Worm (Caenorhabditis elegans) whole organism, L2 larva: Measurements from ENCODE around the gene ergi-3.

ENCODE experiments used
- C34F6.9 ChIP-seq: fragments of 150-350 bp; optimal IDR thresholded peaks from 2 replicates; lab custom pipeline; 2014; ENCODE audit warnings: missing biosample characterization, missing genetic modification characterization
- F13H6.1 ChIP-seq: sonication (generic microtip); optimal IDR thresholded peaks from 2 replicates; lab custom pipeline; 2016; ENCODE audit warnings: missing genetic modification characterization, missing compliant biosample characterization
- R02D3.7 ChIP-seq: fragments of 150-350 bp; optimal IDR thresholded peaks from 2 replicates; lab custom pipeline; 2014; ENCODE audit warnings: missing biosample characterization, missing genetic modification characterization
- Y55F3AM.14 ChIP-seq: fragments of 200-800 bp; sonication (Bioruptor generic); optimal IDR thresholded peaks from 2 replicates; lab custom pipeline; 2018; ENCODE audit warnings: mild to moderate bottlenecking, missing genetic modification characterization, missing compliant biosample characterization
- ZK546.5 ChIP-seq: sonication (generic microtip); optimal IDR thresholded peaks from 2 replicates; lab custom pipeline; 2017; ENCODE audit warnings: missing biosample characterization, missing genetic modification characterization
- alr-1 ChIP-seq: fragments of 150-350 bp; optimal IDR thresholded peaks from 2 replicates; lab custom pipeline; 2014; ENCODE audit warnings: missing biosample characterization, missing genetic modification characterization
- aly-2 ChIP-seq: fragments of 150-350 bp; optimal IDR thresholded peaks from 2 replicates; lab custom pipeline; 2014; ENCODE audit warnings: missing biosample characterization, missing genetic modification characterization
- ama-1 ChIP-seq: fragments of 150-350 bp; optimal IDR thresholded peaks from 2 replicates; lab custom pipeline; 2018; ENCODE audit warnings: inconsistent platforms
- blmp-1 ChIP-seq: sonication (generic microtip); optimal IDR thresholded peaks from 2 replicates; lab custom pipeline; 2017; ENCODE audit warnings: missing genetic modification characterization, mild to moderate bottlenecking, missing compliant biosample characterization, antibody characterized with exemption, moderate library complexity; ENCODE audit not compliant: insufficient read depth
- ceh-16 ChIP-seq: fragments of 150-350 bp; optimal IDR thresholded peaks from 2 replicates; lab custom pipeline; 2014; ENCODE audit warnings: missing biosample characterization, missing genetic modification characterization
- ceh-82 ChIP-seq: fragments of 150-350 bp; optimal IDR thresholded peaks from 2 replicates; lab custom pipeline; 2014; ENCODE audit warnings: missing biosample characterization, missing genetic modification characterization
- crh-2 ChIP-seq: sonication (generic microtip); optimal IDR thresholded peaks from 2 replicates; lab custom pipeline; 2017; ENCODE audit warnings: missing biosample characterization, missing genetic modification characterization
- dmd-4 ChIP-seq: sonication (generic microtip); optimal IDR thresholded peaks from 2 replicates; lab custom pipeline; 2017; ENCODE audit warnings: missing biosample characterization, missing genetic modification characterization
- egl-27 ChIP-seq: sonication (generic microtip); optimal IDR thresholded peaks from 3 replicates; lab custom pipeline; 2017; ENCODE audit warnings: missing biosample characterization, missing genetic modification reagents, missing genetic modification characterization
- elt-1 ChIP-seq: fragments of 150-350 bp; optimal IDR thresholded peaks from 2 replicates; lab custom pipeline; 2014; ENCODE audit warnings: missing biosample characterization, missing genetic modification characterization
- fos-1 ChIP-seq: fragments of 150-350 bp; optimal IDR thresholded peaks from 2 replicates; lab custom pipeline; 2014; ENCODE audit warnings: missing biosample characterization, missing genetic modification characterization
- gmeb-1 ChIP-seq: fragments of 150-350 bp; optimal IDR thresholded peaks from 2 replicates; lab custom pipeline; 2014; ENCODE audit warnings: missing biosample characterization, missing genetic modification characterization
- lin-11 ChIP-seq: fragments of 150-350 bp; sonication (generic microtip); optimal IDR thresholded peaks from 2 replicates; lab custom pipeline; 2014; ENCODE audit warnings: missing biosample characterization, missing genetic modification characterization, inconsistent platforms, mixed read lengths
- lin-13 ChIP-seq: fragments of 150-350 bp; optimal IDR thresholded peaks from 2 replicates; lab custom pipeline; 2014; ENCODE audit warnings: missing biosample characterization, missing genetic modification reagents, missing genetic modification characterization
- lsy-2 ChIP-seq, 2 experiments: fragments of 150-350 bp in 1 of 2; sonication (generic microtip) in 1 of 2; optimal IDR thresholded peaks; 2 replicates each; lab custom pipeline; 2014 to 2017; ENCODE audit warnings: missing biosample characterization in 2 of 2, missing genetic modification characterization in 2 of 2
- mab-5 ChIP-seq: fragments of 150-350 bp; optimal IDR thresholded peaks from 2 replicates; lab custom pipeline; 2014; ENCODE audit warnings: missing biosample characterization, missing genetic modification characterization
- mbf-1 ChIP-seq: sonication (generic microtip); optimal IDR thresholded peaks from 2 replicates; lab custom pipeline; 2017; ENCODE audit warnings: missing biosample characterization, missing genetic modification characterization
- mdl-1 ChIP-seq, 2 experiments: fragments of 150-350 bp in 1 of 2; sonication (generic microtip) in 1 of 2; optimal IDR thresholded peaks; 2 replicates each; lab custom pipeline; 2017; ENCODE audit warnings: missing biosample characterization in 2 of 2, missing genetic modification characterization in 2 of 2
- nhr-10 ChIP-seq: sonication (generic microtip); optimal IDR thresholded peaks from 2 replicates; lab custom pipeline; 2017; ENCODE audit warnings: missing biosample characterization, missing genetic modification characterization
- nhr-12 ChIP-seq: fragments of 150-350 bp; optimal IDR thresholded peaks from 2 replicates; lab custom pipeline; 2014; ENCODE audit warnings: missing biosample characterization, missing genetic modification characterization
- nhr-129 ChIP-seq: fragments of 150-350 bp; optimal IDR thresholded peaks from 2 replicates; lab custom pipeline; 2014; ENCODE audit warnings: missing biosample characterization, missing genetic modification characterization
- nhr-21 ChIP-seq: fragments of 150-350 bp; optimal IDR thresholded peaks from 2 replicates; lab custom pipeline; 2014; ENCODE audit warnings: missing biosample characterization, missing genetic modification characterization
- nhr-23 ChIP-seq: fragments of 150-350 bp; optimal IDR thresholded peaks from 2 replicates; lab custom pipeline; 2014; ENCODE audit warnings: missing biosample characterization, missing genetic modification reagents, missing genetic modification characterization
- nhr-237 ChIP-seq: fragments of 150-350 bp; optimal IDR thresholded peaks from 2 replicates; lab custom pipeline; 2014; ENCODE audit warnings: missing biosample characterization, missing genetic modification characterization
- nhr-25 ChIP-seq: fragments of 150-350 bp; sonication (generic microtip); optimal IDR thresholded peaks from 3 replicates; lab custom pipeline; 2014; ENCODE audit warnings: missing biosample characterization, missing genetic modification characterization
- nhr-77 ChIP-seq: fragments of 150-350 bp; optimal IDR thresholded peaks from 2 replicates; lab custom pipeline; 2014; ENCODE audit warnings: missing biosample characterization, missing genetic modification characterization
- sem-4 ChIP-seq: fragments of 150-350 bp; optimal IDR thresholded peaks from 2 replicates; lab custom pipeline; 2014; ENCODE audit warnings: missing biosample characterization, missing genetic modification reagents, missing genetic modification characterization
- skn-1 ChIP-seq: sonication (generic microtip); optimal IDR thresholded peaks from 2 replicates; lab custom pipeline; 2017; ENCODE audit warnings: missing biosample characterization, missing genetic modification characterization
- sma-3 ChIP-seq: sonication (generic microtip); optimal IDR thresholded peaks from 2 replicates; lab custom pipeline; 2016; ENCODE audit warnings: missing genetic modification reagents, missing genetic modification characterization, missing compliant biosample characterization
- sma-9 ChIP-seq, 2 experiments: fragments of 150-350 bp in 1 of 2; sonication (generic microtip) in 1 of 2; optimal IDR thresholded peaks; 2 replicates each; lab custom pipeline; 2014 to 2016; ENCODE audit warnings: missing genetic modification characterization in 2 of 2, mild to moderate bottlenecking in 1 of 2, missing biosample characterization in 1 of 2, missing compliant biosample characterization in 1 of 2, missing genetic modification reagents in 1 of 2, moderate library complexity in 1 of 2
- snpc-4 ChIP-seq: fragments of 150-350 bp; optimal IDR thresholded peaks from 2 replicates; lab custom pipeline; 2014; ENCODE audit warnings: missing biosample characterization, missing genetic modification characterization
- unc-39 ChIP-seq: fragments of 150-350 bp; optimal IDR thresholded peaks from 2 replicates; lab custom pipeline; 2014; ENCODE audit warnings: missing biosample characterization, missing genetic modification characterization
- unc-55 ChIP-seq: fragments of 150-350 bp; sonication (generic microtip); optimal IDR thresholded peaks from 3 replicates; lab custom pipeline; 2014; ENCODE audit warnings: missing biosample characterization, missing genetic modification reagents, missing genetic modification characterization
- zag-1 ChIP-seq: fragments of 150-350 bp; optimal IDR thresholded peaks from 2 replicates; lab custom pipeline; 2014; ENCODE audit warnings: missing biosample characterization, missing genetic modification characterization
- ztf-1 ChIP-seq: fragments of 200-800 bp; sonication (Bioruptor generic); conservative IDR thresholded peaks from 2 replicates; pipeline ENCODE4 v1.3.6; 2022; ENCODE audit warnings: missing genetic modification characterization, missing compliant biosample characterization
- ztf-4 ChIP-seq: fragments of 150-350 bp; optimal IDR thresholded peaks from 2 replicates; lab custom pipeline; 2014; ENCODE audit warnings: missing biosample characterization, missing genetic modification characterization

Gene ergi-3

ce11 chrX:15630790-15631204, 14.2 kb upstream of the ergi-3 start:
- TF ChIP-seq lsy-2 (tag; optimal IDR thresholded peaks at IDR 0.05; lab: Kevin White, UChicago) (peak; percentile 42 to 44), lin-11 (no peak), ztf-4 (no peak), dmd-4 (tag; lab: Kevin White, UChicago) (no peak), aly-2 (tag; lab: Kevin White, UChicago) (no peak), ztf-1 (no peak), mbf-1 (tag; lab: Kevin White, UChicago) (no peak), lin-13 (GFP tag; lab: Kevin White, UChicago) (peak; percentile 2), ceh-16 (tag; lab: Kevin White, UChicago) (no peak), mdl-1 (tag; optimal IDR thresholded peaks at IDR 0.05; lab: Kevin White, UChicago) (peak in 1 of 2 experiments; percentile 28), nhr-129 (tag; lab: Kevin White, UChicago) (peak; percentile 64), ZK546.5 (tag; lab: Kevin White, UChicago) (no peak), nhr-237 (no peak), F13H6.1 (tag; lab: Kevin White, UChicago) (peak; percentile 44), gmeb-1 (tag; lab: Kevin White, UChicago) (no peak), zag-1 (tag; lab: Kevin White, UChicago) (peak; percentile 26), crh-2 (peak; percentile 45), mab-5 (tag; lab: Kevin White, UChicago) (peak; percentile 51), egl-27 (tag; lab: Kevin White, UChicago) (peak; percentile 25), unc-39 (no peak), nhr-21 (tag; lab: Kevin White, UChicago) (no peak), nhr-25 (tag; lab: Kevin White, UChicago) (no peak), elt-1 (tag; lab: Kevin White, UChicago) (no peak), unc-55 (GFP tag; lab: Kevin White, UChicago) (peak; percentile 44), snpc-4 (tag; lab: Kevin White, UChicago) (peak; percentile 48), sem-4 (tag; lab: Kevin White, UChicago) (peak; percentile 35), nhr-77 (tag; lab: Kevin White, UChicago) (no peak), fos-1 (tag; lab: Kevin White, UChicago) (peak; percentile 30), C34F6.9 (tag; lab: Kevin White, UChicago) (peak; percentile 70)
- TF ChIP-seq, all 48 proteins: peak for 14

ce11 chrX:15630340-15630739, 13.8 kb upstream of the ergi-3 start, which contains the start of gene K09E9.4:
TSS of gene K09E9.4 (minus strand) at chrX:15630440.
- TF ChIP-seq lin-11: no peak
- TF ChIP-seq sma-3: no peak
- peak; percentile 1 for TF ChIP-seq nhr-25 (tag; lab: Kevin White, UChicago)

ce11 chrX:15629615-15630014, 13.1 kb upstream of the ergi-3 start:
- TF ChIP-seq nhr-77 (tag; lab: Kevin White, UChicago) (no peak), dmd-4 (tag; lab: Kevin White, UChicago) (no peak), elt-1 (tag; lab: Kevin White, UChicago) (no peak), sma-3 (no peak), blmp-1 (tag; lab: Kevin White, UChicago) (no peak), sem-4 (tag; lab: Kevin White, UChicago) (no peak), nhr-21 (tag; lab: Kevin White, UChicago) (no peak), fos-1 (tag; lab: Kevin White, UChicago) (no peak), F13H6.1 (tag; lab: Kevin White, UChicago) (peak; percentile 28), skn-1 (tag; lab: Kevin White, UChicago) (no peak), nhr-12 (tag; lab: Kevin White, UChicago) (no peak), nhr-129 (tag; lab: Kevin White, UChicago) (peak; percentile 24), ztf-1 (no peak), crh-2 (peak; percentile 31), ztf-4 (no peak), R02D3.7 (no peak), mbf-1 (tag; lab: Kevin White, UChicago) (no peak), C34F6.9 (tag; lab: Kevin White, UChicago) (no peak), ceh-82 (no peak), sma-9 (GFP tag; optimal IDR thresholded peaks at IDR 0.05; lab: Kevin White, UChicago) (peak; percentile 54), sma-9 (tag; optimal IDR thresholded peaks at IDR 0.05; lab: Kevin White, UChicago) (no peak)

- TF ChIP-seq nhr-237: no peak
- no peak for TF ChIP-seq Y55F3AM.14 (GFP tag; lab: Kevin White, UChicago)
- TF ChIP-seq ama-1 (lab: Kevin White, UChicago): no peak
- no peak for TF ChIP-seq nhr-21 (tag; lab: Kevin White, UChicago)
- no peak for TF ChIP-seq nhr-23 (tag; lab: Kevin White, UChicago)
- no peak for TF ChIP-seq nhr-77 (tag; lab: Kevin White, UChicago)
- TF ChIP-seq nhr-10 (tag; lab: Kevin White, UChicago): no peak
- TF ChIP-seq mab-5 (tag; lab: Kevin White, UChicago): no peak
- no peak for TF ChIP-seq alr-1 (tag; lab: Kevin White, UChicago)
- no peak for TF ChIP-seq ztf-1
- TF ChIP-seq, all 48 proteins: peak for 0
Measured at ce11 chrX:15628945-15629344, 12.4 kb upstream of the ergi-3 start.
